Fruit fly (Drosophila melanogaster) whole organism, embryonic: Measurements from ENCODE around the gene CG6236.

Experiments used
- CG11456 ChIP-seq: fragments of 200-800 bp; sonication (Bioruptor generic); IDR thresholded peaks from 3 replicates; pipeline ENCODE4 v1.3.6; 2022; ENCODE audit warnings: missing biosample characterization, missing genetic modification characterization
- CG11504 ChIP-seq: fragments of 200-800 bp; sonication (Bioruptor generic); optimal IDR thresholded peaks from 3 replicates; lab custom pipeline; 2019; ENCODE audit warnings: missing biosample characterization, mild to moderate bottlenecking, missing genetic modification characterization, moderate library complexity
- CG14050 ChIP-seq: fragments of 200-800 bp; sonication (Bioruptor generic); IDR thresholded peaks from 3 replicates; pipeline ENCODE4 v1.3.6; 2022; ENCODE audit warnings: missing biosample characterization, missing genetic modification characterization
- CG15479 ChIP-seq: fragments of 200-800 bp; sonication (Bioruptor generic); optimal IDR thresholded peaks from 3 replicates; lab custom pipeline; 2019; ENCODE audit warnings: missing biosample characterization, mild to moderate bottlenecking, missing genetic modification characterization, moderate library complexity
- CG15696 ChIP-seq: fragments of 200-800 bp; sonication (Bioruptor generic); optimal IDR thresholded peaks from 2 replicates; lab custom pipeline; 2019; ENCODE audit warnings: missing biosample characterization, mild to moderate bottlenecking, missing genetic modification characterization, moderate library complexity
- CG2875 ChIP-seq: fragments of 200-800 bp; sonication (Bioruptor generic); optimal IDR thresholded peaks from 2 replicates; lab custom pipeline; 2017; ENCODE audit warnings: missing biosample characterization, mild to moderate bottlenecking, missing genetic modification characterization, missing genetic modification reagents
- CG2889 ChIP-seq: fragments of 200-800 bp; sonication (Bioruptor generic); IDR thresholded peaks from 3 replicates; pipeline ENCODE4 v1.3.6; 2022; ENCODE audit warnings: missing biosample characterization, missing genetic modification characterization
- CG30020 ChIP-seq: fragments of 200-800 bp; optimal IDR thresholded peaks from 2 replicates; lab custom pipeline; 2019; ENCODE audit warnings: missing biosample characterization, mild to moderate bottlenecking, missing genetic modification characterization, moderate library complexity
- CG34224 ChIP-seq: fragments of 200-800 bp; sonication (Bioruptor generic); IDR thresholded peaks from 3 replicates; pipeline ENCODE4 v1.3.6; 2022; ENCODE audit warnings: missing biosample characterization, missing genetic modification characterization; ENCODE audit not compliant: partially characterized antibody
- CG34376 ChIP-seq: fragments of 200-800 bp; sonication (Bioruptor generic); optimal IDR thresholded peaks from 2 replicates; lab custom pipeline; 2018; ENCODE audit warnings: missing biosample characterization, mild to moderate bottlenecking, missing genetic modification characterization
- CG3995 ChIP-seq: fragments of 200-800 bp; sonication (Bioruptor generic); optimal IDR thresholded peaks from 3 replicates; lab custom pipeline; 2016; ENCODE audit warnings: missing biosample characterization, missing genetic modification characterization
- CG42726 ChIP-seq: fragments of 200-800 bp; sonication (Bioruptor generic); IDR thresholded peaks from 2 replicates; pipeline ENCODE4 v1.3.6; 2022; ENCODE audit warnings: missing biosample characterization, missing genetic modification characterization; ENCODE audit not compliant: partially characterized antibody
- CG4854 ChIP-seq: fragments of 200-800 bp; sonication (Bioruptor generic); optimal IDR thresholded peaks from 2 replicates; lab custom pipeline; 2016; ENCODE audit warnings: missing biosample characterization, missing genetic modification characterization, inconsistent platforms
- CG7839 ChIP-seq: fragments of 200-800 bp; sonication (Bioruptor generic); optimal IDR thresholded peaks from 3 replicates; lab custom pipeline; 2018; ENCODE audit warnings: missing biosample characterization, mild to moderate bottlenecking, missing genetic modification characterization, moderate library complexity
- CG7987 ChIP-seq: fragments of 200-800 bp; sonication (Bioruptor generic); optimal IDR thresholded peaks from 2 replicates; lab custom pipeline; 2018; ENCODE audit warnings: missing biosample characterization, mild to moderate bottlenecking, missing genetic modification characterization, moderate library complexity
- CrebB ChIP-seq: fragments of 200-800 bp; sonication (Bioruptor generic); optimal IDR thresholded peaks from 3 replicates; lab custom pipeline; 2018; ENCODE audit warnings: missing biosample characterization, mild to moderate bottlenecking, missing genetic modification characterization
- Fer3 ChIP-seq: fragments of 200-800 bp; sonication (Bioruptor generic); optimal IDR thresholded peaks from 2 replicates; lab custom pipeline; 2018; ENCODE audit warnings: missing biosample characterization, mild to moderate bottlenecking, missing genetic modification characterization, moderate library complexity
- Gug ChIP-seq: fragments of 200-800 bp; sonication (Bioruptor generic); IDR thresholded peaks from 4 replicates; pipeline ENCODE4 v1.3.6; 2022; ENCODE audit warnings: missing biosample characterization, missing genetic modification characterization
- HmgD ChIP-seq: fragments of 200-800 bp; sonication (Bioruptor generic); optimal IDR thresholded peaks from 3 replicates; lab custom pipeline; 2016; ENCODE audit warnings: missing biosample characterization, missing genetic modification characterization
- Kr ChIP-seq: fragments of 200-800 bp; sonication (Bioruptor generic); optimal IDR thresholded peaks from 2 replicates; lab custom pipeline; 2017; ENCODE audit warnings: missing biosample characterization, mild to moderate bottlenecking, missing genetic modification characterization
- MBD-R2 ChIP-seq: fragments of 200-800 bp; sonication (Bioruptor generic); IDR thresholded peaks from 2 replicates; pipeline ENCODE4 v1.3.6; 2022; ENCODE audit warnings: missing biosample characterization, missing genetic modification characterization
- MTF-1 ChIP-seq: fragments of 200-800 bp; sonication (Bioruptor generic); optimal IDR thresholded peaks from 2 replicates; lab custom pipeline; 2018; ENCODE audit warnings: missing biosample characterization, mild to moderate bottlenecking, missing genetic modification characterization, borderline replicate concordance
- Oli ChIP-seq: fragments of 200-800 bp; sonication (Bioruptor generic); optimal IDR thresholded peaks from 2 replicates; lab custom pipeline; 2018; ENCODE audit warnings: missing biosample characterization, mild to moderate bottlenecking, missing genetic modification characterization, moderate library complexity
- Opbp ChIP-seq: fragments of 200-800 bp; sonication (Bioruptor generic); IDR thresholded peaks from 3 replicates; pipeline ENCODE4 v1.3.6; 2022; ENCODE audit warnings: missing biosample characterization, missing genetic modification characterization; ENCODE audit not compliant: partially characterized antibody
- Scr ChIP-seq: fragments of 200-800 bp; sonication (Bioruptor generic); IDR thresholded peaks from 2 replicates; pipeline ENCODE4 v1.3.6; 2022; ENCODE audit warnings: missing biosample characterization, missing genetic modification characterization; ENCODE audit not compliant: partially characterized antibody
- Side ChIP-seq: fragments of 200-800 bp; sonication (Bioruptor generic); optimal IDR thresholded peaks from 2 replicates; lab custom pipeline; 2016; ENCODE audit warnings: missing biosample characterization, missing genetic modification characterization
- Six4 ChIP-seq: fragments of 200-800 bp; sonication (Bioruptor generic); optimal IDR thresholded peaks from 2 replicates; lab custom pipeline; 2016; ENCODE audit warnings: missing biosample characterization, missing genetic modification characterization
- Sox100B ChIP-seq: fragments of 200-800 bp; sonication (Bioruptor generic); optimal IDR thresholded peaks from 3 replicates; lab custom pipeline; 2018; ENCODE audit warnings: missing biosample characterization, mild to moderate bottlenecking, missing genetic modification characterization
- Sox102F ChIP-seq: fragments of 200-800 bp; sonication (Bioruptor generic); optimal IDR thresholded peaks from 2 replicates; lab custom pipeline; 2018; ENCODE audit warnings: missing biosample characterization, mild to moderate bottlenecking, missing genetic modification characterization, moderate library complexity
- Stat92E ChIP-seq, 3 experiments: fragments of >200 bp in 2 of 3; fragments of 200-800 bp in 1 of 3; sonication (Bioruptor generic) in 1 of 3; optimal IDR thresholded peaks; 2 replicates each; lab custom pipeline; 2017 to 2019; ENCODE audit warnings: missing biosample characterization in 3 of 3, missing genetic modification characterization in 3 of 3, mild to moderate bottlenecking in 1 of 3, moderate library complexity in 1 of 3
- bbx ChIP-seq: fragments of 200-800 bp; sonication (Bioruptor generic); IDR thresholded peaks from 2 replicates; pipeline ENCODE4 v1.3.6; 2022; ENCODE audit warnings: missing biosample characterization, missing genetic modification characterization; ENCODE audit not compliant: partially characterized antibody
- br ChIP-seq: fragments of >200 bp; optimal IDR thresholded peaks from 2 replicates; lab custom pipeline; 2017
- chm ChIP-seq: fragments of 200-800 bp; sonication (Bioruptor generic); IDR thresholded peaks from 2 replicates; pipeline ENCODE4 v1.3.6; 2022; ENCODE audit warnings: missing biosample characterization, missing genetic modification characterization
- dysf ChIP-seq: fragments of 200-800 bp; sonication (Bioruptor generic); IDR thresholded peaks from 3 replicates; pipeline ENCODE4 v1.3.6; 2022; ENCODE audit warnings: missing biosample characterization, missing genetic modification characterization
- ems ChIP-seq: fragments of 200-800 bp; sonication (Bioruptor generic); optimal IDR thresholded peaks from 3 replicates; lab custom pipeline; 2016; ENCODE audit warnings: missing biosample characterization, missing genetic modification characterization
- gfzf ChIP-seq: fragments of 200-800 bp; sonication (Bioruptor generic); optimal IDR thresholded peaks from 2 replicates; lab custom pipeline; 2016; ENCODE audit warnings: missing biosample characterization, mild to moderate bottlenecking, missing genetic modification characterization, moderate library complexity
- gro ChIP-seq: fragments of 200-800 bp; sonication (Bioruptor generic); optimal IDR thresholded peaks from 2 replicates; lab custom pipeline; 2016; ENCODE audit warnings: missing biosample characterization, missing genetic modification characterization
- gsb ChIP-seq: fragments of 200-800 bp; sonication (Bioruptor generic); IDR thresholded peaks from 2 replicates; pipeline ENCODE4 v1.3.6; 2022; ENCODE audit warnings: missing biosample characterization, missing genetic modification characterization
- lilli ChIP-seq: fragments of 200-800 bp; sonication (Bioruptor generic); optimal IDR thresholded peaks from 3 replicates; lab custom pipeline; 2016; ENCODE audit warnings: missing biosample characterization, missing genetic modification characterization
- odd ChIP-seq: fragments of 200-800 bp; sonication (Bioruptor generic); optimal IDR thresholded peaks from 2 replicates; lab custom pipeline; 2017; ENCODE audit warnings: missing biosample characterization, mild to moderate bottlenecking, missing genetic modification characterization
- otp ChIP-seq: fragments of 200-800 bp; sonication (Bioruptor generic); IDR thresholded peaks from 3 replicates; pipeline ENCODE4, ENCODE4 v1.3.6; 2022; ENCODE audit warnings: missing biosample characterization, missing genetic modification characterization
- pum ChIP-seq: fragments of 200-800 bp; sonication (Bioruptor generic); optimal IDR thresholded peaks from 2 replicates; lab custom pipeline; 2016; ENCODE audit warnings: missing biosample characterization, missing genetic modification characterization
- ranshi ChIP-seq: fragments of 200-800 bp; sonication (Bioruptor generic); IDR thresholded peaks from 2 replicates; pipeline ENCODE4 v1.3.6; 2022; ENCODE audit warnings: missing biosample characterization, missing genetic modification characterization
- repo ChIP-seq: fragments of 200-800 bp; sonication (Bioruptor generic); optimal IDR thresholded peaks from 2 replicates; lab custom pipeline; 2016; ENCODE audit warnings: missing biosample characterization, missing genetic modification characterization
- sens ChIP-seq: fragments of 200-800 bp; sonication (Bioruptor generic); peaks from one replicate; lab custom pipeline; 2016; ENCODE audit warnings: missing biosample characterization, missing genetic modification characterization
- sob ChIP-seq: fragments of 200-800 bp; sonication (Bioruptor generic); IDR thresholded peaks from 2 replicates; pipeline ENCODE4 v1.3.6; 2022; ENCODE audit warnings: missing biosample characterization, missing genetic modification characterization
- sr ChIP-seq: fragments of 200-800 bp; sonication (Bioruptor generic); IDR thresholded peaks from 3 replicates; pipeline ENCODE4 v1.3.6; 2022; ENCODE audit warnings: missing biosample characterization, missing genetic modification characterization
- sug ChIP-seq: fragments of 200-800 bp; optimal IDR thresholded peaks from 2 replicates; lab custom pipeline; 2019; ENCODE audit warnings: missing biosample characterization, mild to moderate bottlenecking, missing genetic modification characterization, moderate library complexity
- trem ChIP-seq: fragments of 200-800 bp; optimal IDR thresholded peaks from 3 replicates; lab custom pipeline; 2019; ENCODE audit warnings: missing biosample characterization, mild to moderate bottlenecking, missing genetic modification characterization, moderate library complexity
- vfl ChIP-seq: fragments of 200-800 bp; sonication (Bioruptor generic); optimal IDR thresholded peaks from 2 replicates; lab custom pipeline; 2016; ENCODE audit warnings: missing biosample characterization, missing genetic modification characterization
- zen ChIP-seq: fragments of 200-800 bp; sonication (Bioruptor generic); optimal IDR thresholded peaks from 3 replicates; lab custom pipeline; 2018; ENCODE audit warnings: missing biosample characterization, mild to moderate bottlenecking, missing genetic modification characterization, moderate library complexity

CG6236 gene

DNA sequence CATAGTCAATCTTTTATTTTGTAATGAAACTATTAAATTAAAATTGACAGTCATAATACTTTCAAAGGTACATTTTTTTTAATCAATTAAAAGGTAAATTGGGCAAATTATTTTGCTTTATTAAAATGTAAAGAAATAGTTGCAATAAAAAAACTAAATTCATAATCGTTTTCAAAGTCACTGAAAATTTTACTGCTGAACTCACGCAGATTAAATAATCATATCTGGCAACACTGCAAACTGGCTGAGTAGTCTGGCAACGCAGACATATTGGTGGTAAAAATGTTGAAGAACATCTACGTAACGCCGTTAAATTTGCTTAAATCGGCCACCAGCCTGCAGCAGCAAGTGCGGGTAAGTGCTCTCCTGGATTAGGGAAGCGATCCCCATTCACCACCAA, 2.4 kb upstream of the CG6236 start, which contains the start of gene mRpL9 (continued):
- TF ChIP-seq lilli (GFP tag; lab: Kevin White, UChicago): peak; percentile 28
- TF ChIP-seq Opbp (GFP tag; lab: Robert Waterston, UW): peak; percentile 38; the same call in 1 of the 3 replicates
- TF ChIP-seq dysf (GFP tag; lab: Robert Waterston, UW): no peak
- no peak for TF ChIP-seq CG34224 (GFP tag; lab: Robert Waterston, UW)
- TF ChIP-seq gsb (GFP tag; lab: Robert Waterston, UW): no peak
- peak; percentile 31 for TF ChIP-seq gfzf
- no peak for TF ChIP-seq Stat92E (GFP tag; optimal IDR thresholded peaks at IDR 0.05; lab: Kevin White, UChicago)
- no peak for TF ChIP-seq CG2875 (GFP tag; lab: Kevin White, UChicago)
- peak; percentile 17 for TF ChIP-seq HmgD (GFP tag; lab: Kevin White, UChicago)
- peak; percentile 34 for TF ChIP-seq sug (tag; lab: Kevin White, UChicago)
- no peak for TF ChIP-seq Sox102F
- no peak for TF ChIP-seq CG42726 (GFP tag; lab: Robert Waterston, UW)
- TF ChIP-seq CG2889 (GFP tag; lab: Robert Waterston, UW): no peak
- TF ChIP-seq Fer3 (tag; lab: Kevin White, UChicago): peak; percentile 35
- TF ChIP-seq CG15696 (tag; lab: Kevin White, UChicago): no peak
- TF ChIP-seq pum (GFP tag; lab: Kevin White, UChicago): peak; percentile 9
- TF ChIP-seq vfl (GFP tag; lab: Kevin White, UChicago): no peak
- peak; percentile 27; the same call in 1 of the 2 replicates for TF ChIP-seq Scr
- TF ChIP-seq CG14050 (GFP tag; lab: Robert Waterston, UW): no peak
- peak; percentile 95 for TF ChIP-seq CG3995 (GFP tag; lab: Kevin White, UChicago)
- peak; percentile 86 for TF ChIP-seq MBD-R2 (GFP tag; lab: Robert Waterston, UW)
- TF ChIP-seq zen (tag; lab: Kevin White, UChicago): no peak
- TF ChIP-seq MTF-1 (GFP tag; lab: Kevin White, UChicago): no peak
- TF ChIP-seq sob (GFP tag; lab: Robert Waterston, UW): peak; percentile 43; the same call in 1 of the 2 replicates
- no peak for TF ChIP-seq Sox100B
- TF ChIP-seq trem (tag; lab: Kevin White, UChicago): peak; percentile 67
- TF ChIP-seq CG7839 (tag; lab: Kevin White, UChicago): no peak
- TF ChIP-seq Oli (tag; lab: Kevin White, UChicago): no peak
- no peak for TF ChIP-seq repo (GFP tag; lab: Kevin White, UChicago)
- TF ChIP-seq CrebB (tag; lab: Kevin White, UChicago): no peak
- no peak; the same call in 2 of the 3 replicates for TF ChIP-seq CG11456 (GFP tag; lab: Robert Waterston, UW)
- TF ChIP-seq ranshi (GFP tag; lab: Robert Waterston, UW): no peak
- TF ChIP-seq CG34376 (GFP tag; lab: Kevin White, UChicago): no peak
- no peak for TF ChIP-seq sr (GFP tag; lab: Robert Waterston, UW)
- TF ChIP-seq otp (GFP tag; lab: Robert Waterston, UW): no peak
- no peak for TF ChIP-seq Kr
- TF ChIP-seq chm (GFP tag; lab: Robert Waterston, UW): no peak
- TF ChIP-seq Gug: peak; percentile 41; the same call in 1 of the 4 replicates
- TF ChIP-seq CG15479 (GFP tag; lab: Kevin White, UChicago): no peak
- TF ChIP-seq bbx: no peak; the same call in 1 of the 2 replicates
- no peak for TF ChIP-seq ems
- TF ChIP-seq Side (GFP tag; lab: Kevin White, UChicago): no peak
- no peak for TF ChIP-seq CG4854 (GFP tag; lab: Kevin White, UChicago)
- no peak for TF ChIP-seq br
- TF ChIP-seq Six4 (GFP tag; lab: Kevin White, UChicago): no peak
- TF ChIP-seq sens (GFP tag; lab: Kevin White, UChicago): peak; percentile 47
- TF ChIP-seq CG30020 (tag; lab: Kevin White, UChicago): peak; percentile 31
- TF ChIP-seq gro: no peak
- no peak for TF ChIP-seq odd (GFP tag; lab: Kevin White, UChicago)
- no peak for TF ChIP-seq CG11504
- no peak for TF ChIP-seq CG7987 (GFP tag; lab: Kevin White, UChicago)
